Worm (Caenorhabditis elegans): Measurements from ENCODE around the gene W02H3.3.

W02H3.3 gene

DNA sequence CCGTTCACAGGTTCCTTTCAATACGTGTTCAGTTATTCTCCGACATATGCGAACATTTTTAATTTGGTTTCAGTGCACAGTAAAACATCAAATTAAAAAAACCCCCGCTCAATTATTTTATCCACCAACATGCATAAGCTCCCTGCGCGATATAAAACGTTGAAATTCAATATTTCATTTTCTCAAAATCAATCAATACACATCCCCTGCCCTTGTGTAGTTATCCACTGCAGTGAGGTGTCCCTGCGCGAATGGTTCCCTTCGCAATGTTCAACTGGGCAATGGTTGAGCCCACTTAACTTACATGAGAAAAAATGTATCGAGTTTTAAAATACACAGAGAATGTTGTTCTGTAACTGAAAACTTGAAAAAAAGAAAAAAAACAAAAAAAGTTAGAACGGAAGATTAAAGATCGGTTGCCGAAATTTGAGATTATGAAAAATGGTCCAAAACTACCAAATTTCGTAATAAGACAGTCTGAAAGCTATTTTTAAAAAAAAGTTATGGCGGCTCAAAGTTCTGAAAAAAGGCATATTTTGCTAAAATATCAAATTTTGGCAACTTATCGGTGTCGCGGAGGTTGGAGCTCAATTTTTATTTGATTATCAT, 3.9 kb downstream of the W02H3.3 start (continued):
- peak; percentile 99 for TF ChIP-seq hlh-11 (tag; optimal IDR thresholded peaks at IDR 0.05)
- TF ChIP-seq hmg-1.1 (GFP tag; IDR thresholded peaks at IDR 0.05) = peak; percentile 100
- peak; percentile 97 for TF ChIP-seq egl-27 (tag; optimal IDR thresholded peaks at IDR 0.05)
- TF ChIP-seq daf-12 (tag; optimal IDR thresholded peaks at IDR 0.05) = peak; percentile 24
- TF ChIP-seq aha-1 (tag) = peak; percentile 100
- TF ChIP-seq daf-8 (GFP tag; IDR thresholded peaks at IDR 0.05) = peak; percentile 93; the same call in 1 of the 2 replicates
- peak; percentile 98 for TF ChIP-seq tra-1 (GFP tag; IDR thresholded peaks at IDR 0.05)
- TF ChIP-seq pha-4 (GFP tag; IDR thresholded peaks at IDR 0.05) = peak; percentile 98
- TF ChIP-seq pha-4 (tag; optimal IDR thresholded peaks at IDR 0.05) = peak; percentile 100
- TF ChIP-seq ctbp-1 (GFP tag; IDR thresholded peaks at IDR 0.05) = peak; percentile 99

DNA sequence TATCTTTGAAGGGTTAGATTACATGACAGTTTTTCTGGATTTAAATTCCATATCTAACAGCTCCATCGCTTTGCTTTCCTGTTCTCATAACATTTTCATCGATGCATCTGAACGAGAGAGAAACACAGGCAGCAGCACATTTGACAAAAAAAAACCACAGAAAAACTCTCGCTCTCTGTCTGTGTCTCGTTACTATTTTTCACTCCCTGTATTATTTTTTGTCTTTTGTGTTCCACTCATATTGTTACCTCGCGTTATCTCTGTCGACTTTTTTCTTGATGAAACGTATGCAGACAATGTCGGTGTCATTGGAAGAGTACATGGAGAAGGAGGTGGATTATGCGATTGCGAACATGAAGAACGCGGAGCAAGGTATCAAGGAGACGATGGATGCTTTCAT, 9.0 kb downstream of the W02H3.3 start, which contains the start of gene W04G3.11:
Gene W04G3.11 (plus strand): TSS at position 244 of the 400 bp plus-strand sequence.
- peak; percentile 15 for TF ChIP-seq nhr-6 (tag; optimal IDR thresholded peaks at IDR 0.05)
- TF ChIP-seq pqm-1 (tag; optimal IDR thresholded peaks at IDR 0.05) = peak; percentile 46
- TF ChIP-seq snpc-1.2 (GFP tag; IDR thresholded peaks at IDR 0.05) = no peak
- TF ChIP-seq dve-1 (tag; optimal IDR thresholded peaks at IDR 0.05; ENCODE audit: insufficient read depth) = peak; percentile 46
- no peak for TF ChIP-seq attf-4 (tag; optimal IDR thresholded peaks at IDR 0.05)
- TF ChIP-seq rbr-2 (tag; optimal IDR thresholded peaks at IDR 0.05) = no peak
- TF ChIP-seq unc-62 (GFP tag; optimal IDR thresholded peaks at IDR 0.05 in 1 of 2) = peak in 1 of 2 experiments; percentile 77
- no peak for TF ChIP-seq unc-62 (tag; optimal IDR thresholded peaks at IDR 0.05)
- peak; percentile 5 for TF ChIP-seq nhr-28 (tag; optimal IDR thresholded peaks at IDR 0.05)
- TF ChIP-seq daf-8 (GFP tag; IDR thresholded peaks at IDR 0.05) = no peak
- no peak for TF ChIP-seq madf-5 (GFP tag; IDR thresholded peaks at IDR 0.05)
- no peak for TF ChIP-seq daf-16 (GFP tag; optimal IDR thresholded peaks at IDR 0.05)
- TF ChIP-seq daf-16 (tag; optimal IDR thresholded peaks at IDR 0.05) = no peak

DNA sequence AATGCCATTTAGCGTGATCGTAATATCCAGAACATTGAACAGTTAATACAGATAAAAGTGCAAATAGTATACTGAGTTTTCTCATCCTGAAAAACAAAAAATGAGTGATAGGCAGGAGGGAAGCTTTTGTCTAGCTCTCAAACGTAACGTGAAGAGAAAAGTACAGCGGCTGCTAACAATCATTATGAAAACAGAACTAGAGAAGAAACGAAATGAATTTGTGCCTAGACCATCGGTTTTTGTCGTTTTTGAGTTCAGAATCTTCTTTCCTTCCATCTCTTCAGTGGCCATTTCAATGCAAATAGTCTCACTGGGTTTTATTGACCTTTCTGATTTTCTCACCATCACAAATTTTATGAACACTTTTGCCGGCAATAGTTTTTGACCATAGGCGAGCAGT, 12.8 kb downstream of the W02H3.3 start, which contains the start of gene W04G3.7:
Gene W04G3.7 (minus strand): TSS at position 101 of the 400 bp plus-strand sequence.
- TF ChIP-seq hlh-30 (tag; optimal IDR thresholded peaks at IDR 0.05; ENCODE audit: insufficient read depth) = no peak
- no peak for TF ChIP-seq fos-1 (tag; optimal IDR thresholded peaks at IDR 0.05)
- no peak for TF ChIP-seq snpc-1.2 (GFP tag; IDR thresholded peaks at IDR 0.05)
- no peak for TF ChIP-seq zfp-2 (tag; optimal IDR thresholded peaks at IDR 0.05)
- TF ChIP-seq arid-1 (GFP tag; conservative IDR thresholded peaks at IDR 0.05) = no peak
- no peak for TF ChIP-seq ceh-32 (tag; optimal IDR thresholded peaks at IDR 0.05; ENCODE audit: poor library complexity)
- TF ChIP-seq spr-1 (tag; optimal IDR thresholded peaks at IDR 0.05) = no peak
- TF ChIP-seq Y75B8A.6 (GFP tag; IDR thresholded peaks at IDR 0.05) = no peak
- no peak for TF ChIP-seq lin-39 (tag; optimal IDR thresholded peaks at IDR 0.05)
- TF ChIP-seq duxl-1 (tag; optimal IDR thresholded peaks at IDR 0.05; ENCODE audit: poor library complexity) = no peak
- TF ChIP-seq gei-8 (GFP tag; optimal IDR thresholded peaks at IDR 0.05) = no peak
- no peak for TF ChIP-seq ceh-28 (tag; optimal IDR thresholded peaks at IDR 0.05)
- TF ChIP-seq unc-39 (tag; optimal IDR thresholded peaks at IDR 0.05) = no peak
- no peak for TF ChIP-seq hmg-1.1 (GFP tag; IDR thresholded peaks at IDR 0.05)
- TF ChIP-seq mdl-1 (tag; optimal IDR thresholded peaks at IDR 0.05) = no peak

DNA sequence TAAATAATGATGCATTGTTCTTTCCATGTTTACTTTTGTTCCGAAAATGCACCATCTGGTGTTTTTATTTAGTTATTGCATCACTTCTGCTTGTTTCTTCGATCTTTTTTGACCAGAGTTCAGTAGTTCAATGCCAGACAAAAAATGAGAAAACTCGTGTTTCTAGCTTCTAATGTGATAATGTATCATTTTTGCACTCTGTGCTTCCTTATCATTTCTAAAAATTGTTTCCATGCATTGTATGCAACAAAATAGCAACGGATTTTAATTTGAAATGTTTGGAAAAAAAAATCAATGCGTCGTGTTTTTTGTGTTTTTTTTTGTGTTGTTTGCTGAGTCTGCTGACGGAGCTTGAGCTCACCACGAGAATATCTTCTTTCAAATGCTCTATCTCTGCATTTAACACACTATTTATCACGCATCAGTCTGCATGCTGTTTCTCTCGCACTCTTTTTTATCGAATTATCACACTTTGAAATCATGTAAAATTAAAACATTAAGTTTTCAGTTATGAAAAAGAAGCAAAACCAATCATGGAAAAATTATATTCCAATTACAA, 17.7 kb downstream of the W02H3.3 start, which contains the start of gene sulp-7:
Gene sulp-7 (plus strand): TSS at position 509 of the 559 bp plus-strand sequence.
- TF ChIP-seq daf-12 (tag; optimal IDR thresholded peaks at IDR 0.05) (no peak), hlh-11 (tag; optimal IDR thresholded peaks at IDR 0.05) (peak; percentile 11), sdz-12 (GFP tag; optimal IDR thresholded peaks at IDR 0.05) (no peak), nhr-237 (tag; optimal IDR thresholded peaks at IDR 0.05) (no peak), daf-16 (GFP tag; optimal IDR thresholded peaks at IDR 0.05) (peak in 1 of 2 experiments; percentile 20), daf-16 (tag; optimal IDR thresholded peaks at IDR 0.05) (peak; percentile 44), hlh-30 (tag; optimal IDR thresholded peaks at IDR 0.05; ENCODE audit: insufficient read depth) (peak; percentile 65), zfp-3 (GFP tag; conservative IDR thresholded peaks at IDR 0.05) (no peak), nhr-28 (tag; optimal IDR thresholded peaks at IDR 0.05) (peak; percentile 44), D1046.2 (GFP tag; IDR thresholded peaks at IDR 0.05) (no peak), mxl-3 (GFP tag; optimal IDR thresholded peaks at IDR 0.05) (peak; percentile 9), pqm-1 (tag; optimal IDR thresholded peaks at IDR 0.05) (peak; percentile 33)

Data from whole organism, L4 larva.